Worm (Caenorhabditis elegans): ENCODE measurements around the gene F59E12.8.

Gene F59E12.8

ce11 chrII:5665029-5665428 lies 28.3 kb upstream of the F59E12.8 start, which contains the start of gene C25H3.15:
TSS of gene C25H3.15 (plus strand) at chrII:5665329.
- TF ChIP-seq sea-2 (GFP tag; IDR thresholded peaks at IDR 0.05) (no peak), gei-17 (GFP tag; optimal IDR thresholded peaks at IDR 0.05) (no peak)

ce11 chrII:5663180-5663791 lies 26.6 kb upstream of the F59E12.8 start:
- TF ChIP-seq cebp-1 (GFP tag; IDR thresholded peaks at IDR 0.05), result no peak
- no peak for TF ChIP-seq cebp-1 (tag; optimal IDR thresholded peaks at IDR 0.05)

ce11 chrII:5661735-5662177 lies 25.0 kb upstream of the F59E12.8 start:
- TF ChIP-seq F33H1.4 (GFP tag; IDR thresholded peaks at IDR 0.05), result no peak; the same call in 1 of the 2 replicates
- peak; percentile 99 for TF ChIP-seq chd-7 (tag; optimal IDR thresholded peaks at IDR 0.05)
- peak; percentile 90 for TF ChIP-seq lsy-27 (tag; optimal IDR thresholded peaks at IDR 0.05; ENCODE audit: borderline replicate concordance, insufficient read depth)
- TF ChIP-seq D2030.7 (GFP tag; IDR thresholded peaks at IDR 0.05), result peak; percentile 64
- peak; percentile 97 for TF ChIP-seq madf-3 (GFP tag; IDR thresholded peaks at IDR 0.05)
- peak; percentile 95 for TF ChIP-seq C17E4.6 (GFP tag; IDR thresholded peaks at IDR 0.05)
- TF ChIP-seq F52B5.7 (tag; optimal IDR thresholded peaks at IDR 0.05), result peak; percentile 100
- peak; percentile 90 for TF ChIP-seq ceh-100 (GFP tag; IDR thresholded peaks at IDR 0.05)
- peak; percentile 74 for TF ChIP-seq attf-3 (GFP tag; conservative IDR thresholded peaks at IDR 0.05)
- peak; percentile 97 for TF ChIP-seq atf-7 (tag; optimal IDR thresholded peaks at IDR 0.05)
- peak; percentile 98 for TF ChIP-seq ekl-4 (GFP tag; IDR thresholded peaks at IDR 0.05)
- TF ChIP-seq ztf-22 (GFP tag; optimal IDR thresholded peaks at IDR 0.05), result peak; percentile 55
- TF ChIP-seq rcor-1 (GFP tag; IDR thresholded peaks at IDR 0.05), result peak; percentile 79
- TF ChIP-seq hlh-12 (tag; optimal IDR thresholded peaks at IDR 0.05), result no peak
- TF ChIP-seq B0336.3 (GFP tag; IDR thresholded peaks at IDR 0.05), result peak; percentile 98
- TF ChIP-seq rec-8 (tag; optimal IDR thresholded peaks at IDR 0.05), result peak; percentile 36 to 42
- TF ChIP-seq dpff-1 (tag; optimal IDR thresholded peaks at IDR 0.05), result peak; percentile 99
- TF ChIP-seq bed-1 (GFP tag; IDR thresholded peaks at IDR 0.05), result peak; percentile 91
- peak; percentile 91 for TF ChIP-seq egrh-3 (GFP tag; IDR thresholded peaks at IDR 0.05)
- TF ChIP-seq lsl-1 (GFP tag; optimal IDR thresholded peaks at IDR 0.05), result no peak
- TF ChIP-seq dox-1 (GFP tag; IDR thresholded peaks at IDR 0.05), result peak; percentile 87; the same call in 1 of the 2 replicates
- peak; percentile 92; the same call in 1 of the 2 replicates for TF ChIP-seq F37B4.10 (GFP tag; IDR thresholded peaks at IDR 0.05)
- TF ChIP-seq unc-130 (GFP tag; optimal IDR thresholded peaks at IDR 0.05), result peak; percentile 65
- TF ChIP-seq somi-1 (GFP tag; optimal IDR thresholded peaks at IDR 0.05), result peak; percentile 90
- TF ChIP-seq let-607 (tag; optimal IDR thresholded peaks at IDR 0.05), result peak; percentile 82 to 88
- no peak for TF ChIP-seq rpc-1 (optimal IDR thresholded peaks at IDR 0.05)
- TF ChIP-seq rpc-1 (tag; optimal IDR thresholded peaks at IDR 0.05), result no peak
- TF ChIP-seq egl-44 (GFP tag; IDR thresholded peaks at IDR 0.05), result peak; percentile 90; the same call in 1 of the 2 replicates
- peak; percentile 96 for TF ChIP-seq pbrm-1 (GFP tag; IDR thresholded peaks at IDR 0.05)
- peak; percentile 77 for TF ChIP-seq die-1 (tag; optimal IDR thresholded peaks at IDR 0.05)
- peak; percentile 51 for TF ChIP-seq snpc-4 (GFP tag; optimal IDR thresholded peaks at IDR 0.05)
- TF ChIP-seq snpc-4 (tag; optimal IDR thresholded peaks at IDR 0.05), result peak in 2 of 4 experiments; percentile 82 to 84
- TF ChIP-seq efl-1 (GFP tag; optimal IDR thresholded peaks at IDR 0.05), result no peak
- 0 out of 2 replicates have a peak, but pooled peaks have one; percentile 70 for TF ChIP-seq lag-1 (GFP tag; IDR thresholded peaks at IDR 0.05)
- TF ChIP-seq ceh-58 (GFP tag; IDR thresholded peaks at IDR 0.05), result peak; percentile 97
- TF ChIP-seq ztf-26 (tag; optimal IDR thresholded peaks at IDR 0.05), result peak; percentile 96
- TF ChIP-seq athp-1 (tag; optimal IDR thresholded peaks at IDR 0.05), result peak; percentile 99
- no peak for TF ChIP-seq snpc-1.1 (tag; optimal IDR thresholded peaks at IDR 0.05; ENCODE audit: insufficient read depth)
- TF ChIP-seq aptf-2 (GFP tag; conservative IDR thresholded peaks at IDR 0.05), result peak; percentile 86
- no peak for TF ChIP-seq nfya-1 (tag; optimal IDR thresholded peaks at IDR 0.05; ENCODE audit: borderline replicate concordance, insufficient read depth)
